Worm (Caenorhabditis elegans) whole organism, midembryonic: Measurements from ENCODE around the gene Y43C5A.2.

ENCODE experiments used
- T22C8.4 ChIP-seq: fragments of 200-800 bp; sonication (Bioruptor generic); IDR thresholded peaks from 2 replicates; pipeline ENCODE4 v1.3.6; 2022; ENCODE audit warnings: missing genetic modification characterization, missing compliant biosample characterization
- cog-1 ChIP-seq: sonication (generic microtip); optimal IDR thresholded peaks from 2 replicates; lab custom pipeline; 2016; ENCODE audit warnings: missing genetic modification characterization, missing compliant biosample characterization
- flt-1 ChIP-seq: fragments of 200-800 bp; sonication (Bioruptor generic); IDR thresholded peaks from 2 replicates; pipeline ENCODE4 v1.3.6; 2022; ENCODE audit warnings: missing genetic modification characterization, missing compliant biosample characterization
- klf-2 ChIP-seq: fragments of 200-800 bp; sonication (Bioruptor generic); conservative IDR thresholded peaks from 2 replicates; pipeline ENCODE4 v1.3.6; 2022; ENCODE audit warnings: missing genetic modification reagents, missing genetic modification characterization, missing compliant biosample characterization
- med-1 ChIP-seq: sonication (generic microtip); optimal IDR thresholded peaks from 2 replicates; lab custom pipeline; 2017; ENCODE audit warnings: missing genetic modification characterization, mild to moderate bottlenecking, missing compliant biosample characterization, antibody characterized with exemption, missing genetic modification reagents; ENCODE audit not compliant: insufficient read depth
- ref-1 ChIP-seq: fragments of 200-800 bp; sonication (Bioruptor generic); conservative IDR thresholded peaks from 2 replicates; pipeline ENCODE4 v1.3.6; 2022; ENCODE audit warnings: missing genetic modification reagents, missing genetic modification characterization, missing compliant biosample characterization
- tab-1 ChIP-seq: fragments of 200-800 bp; sonication (Bioruptor generic); IDR thresholded peaks from 2 replicates; pipeline ENCODE4 v1.3.6; 2022; ENCODE audit warnings: missing genetic modification characterization, missing compliant biosample characterization
- ztf-29 ChIP-seq: fragments of 200-800 bp; sonication (Bioruptor generic); IDR thresholded peaks from 2 replicates; pipeline ENCODE4 v1.3.6; 2022; ENCODE audit warnings: missing genetic modification reagents, missing genetic modification characterization, missing compliant biosample characterization

- TF ChIP-seq med-1 (GFP tag; lab: Kevin White, UChicago) (no peak), flt-1 (GFP tag; lab: Robert Waterston, UW) (no peak), T22C8.4 (GFP tag; lab: Robert Waterston, UW) (no peak), ztf-29 (GFP tag; lab: Robert Waterston, UW) (no peak), cog-1 (tag; lab: Kevin White, UChicago) (no peak), ref-1 (GFP tag; lab: Robert Waterston, UW) (no peak), tab-1 (GFP tag; lab: Robert Waterston, UW) (no peak), klf-2 (GFP tag; lab: Robert Waterston, UW) (no peak)
Observed at ce11 chrIV:10230971-10231370, 38.7 kb upstream of the Y43C5A.2 start, which contains the start of gene F01G10.5.
